Worm (Caenorhabditis elegans) whole organism, L3 larva: ENCODE measurements around the gene math-16.
"Not testable (repeated sequence)": the region's sequence is repeated elsewhere in the genome, so short reads cannot be mapped to it uniquely, and the experiment has no call there.

Source experiments
- R02D3.7 ChIP-seq: fragments of 150-350 bp; optimal IDR thresholded peaks from 2 replicates; lab custom pipeline; 2014; ENCODE audit warnings: missing biosample characterization, missing genetic modification characterization
- aly-2 ChIP-seq: fragments of 150-350 bp; optimal IDR thresholded peaks from 2 replicates; lab custom pipeline; 2014; ENCODE audit warnings: missing biosample characterization, missing genetic modification characterization
- ama-1 ChIP-seq: fragments of 150-350 bp; optimal IDR thresholded peaks from 2 replicates; lab custom pipeline; 2018
- ceh-9 ChIP-seq: sonication (generic microtip); optimal IDR thresholded peaks from 2 replicates; lab custom pipeline; 2018; ENCODE audit warnings: missing biosample characterization, missing genetic modification characterization
- daf-12 ChIP-seq: fragments of 150-350 bp; optimal IDR thresholded peaks from 2 replicates; lab custom pipeline; 2014; ENCODE audit warnings: missing biosample characterization, missing genetic modification reagents, missing genetic modification characterization
- egl-27 ChIP-seq: sonication (generic microtip); optimal IDR thresholded peaks from 4 replicates; lab custom pipeline; 2017; ENCODE audit warnings: missing biosample characterization, missing genetic modification reagents, missing genetic modification characterization
- elt-1 ChIP-seq: fragments of 150-350 bp; optimal IDR thresholded peaks from 2 replicates; lab custom pipeline; 2014; ENCODE audit warnings: missing biosample characterization, missing genetic modification characterization
- elt-2 ChIP-seq: sonication (generic microtip); optimal IDR thresholded peaks from 2 replicates; lab custom pipeline; 2016; ENCODE audit warnings: missing genetic modification reagents, mild to moderate bottlenecking, missing genetic modification characterization, missing compliant biosample characterization
- elt-3 ChIP-seq, 3 experiments: fragments of 150-350 bp in 1 of 3; sonication (generic microtip) in 2 of 3; optimal IDR thresholded peaks; 2 replicates in 2 of 3; 4 replicates in 1 of 3; lab custom pipeline; 2014 to 2017; ENCODE audit warnings: missing biosample characterization in 3 of 3, missing genetic modification characterization in 3 of 3
- eor-1 ChIP-seq, 2 experiments: fragments of 150-350 bp; optimal IDR thresholded peaks; 2 replicates each; lab custom pipeline; 2014 to 2018; ENCODE audit warnings: missing biosample characterization in 2 of 2, missing genetic modification characterization in 2 of 2
- fkh-10 ChIP-seq: sonication (generic microtip); optimal IDR thresholded peaks from 2 replicates; lab custom pipeline; 2017; ENCODE audit warnings: missing biosample characterization, missing genetic modification reagents, missing genetic modification characterization
- lin-39 ChIP-seq: fragments of 150-350 bp; optimal IDR thresholded peaks from 2 replicates; lab custom pipeline; 2018; ENCODE audit warnings: missing biosample characterization, missing genetic modification reagents, missing genetic modification characterization
- lsy-12 ChIP-seq: sonication (generic microtip); optimal IDR thresholded peaks from 2 replicates; lab custom pipeline; 2016; ENCODE audit warnings: mild to moderate bottlenecking, missing genetic modification characterization, missing compliant biosample characterization
- nfya-1 ChIP-seq: sonication (generic microtip); optimal IDR thresholded peaks from 2 replicates; lab custom pipeline; 2017; ENCODE audit warnings: missing genetic modification characterization, mild to moderate bottlenecking, missing compliant biosample characterization, antibody characterized with exemption, moderate library complexity; ENCODE audit not compliant: insufficient read depth
- nhr-11 ChIP-seq: fragments of 150-350 bp; optimal IDR thresholded peaks from 2 replicates; lab custom pipeline; 2014; ENCODE audit warnings: missing biosample characterization, missing genetic modification characterization
- nhr-12 ChIP-seq: fragments of 150-350 bp; optimal IDR thresholded peaks from 2 replicates; lab custom pipeline; 2014; ENCODE audit warnings: missing biosample characterization, missing genetic modification characterization
- nhr-23 ChIP-seq: fragments of 150-350 bp; optimal IDR thresholded peaks from 2 replicates; lab custom pipeline; 2014; ENCODE audit warnings: missing biosample characterization, missing genetic modification reagents, missing genetic modification characterization
- nhr-25 ChIP-seq: sonication (generic microtip); optimal IDR thresholded peaks from 2 replicates; lab custom pipeline; 2017; ENCODE audit warnings: missing biosample characterization, missing genetic modification characterization
- nhr-28 ChIP-seq: fragments of 150-350 bp; optimal IDR thresholded peaks from 2 replicates; lab custom pipeline; 2014; ENCODE audit warnings: missing biosample characterization, missing genetic modification characterization
- nhr-76 ChIP-seq: fragments of 150-350 bp; sonication (generic microtip); optimal IDR thresholded peaks from 5 replicates; lab custom pipeline; 2014; ENCODE audit warnings: missing biosample characterization, missing genetic modification characterization
- nhr-77 ChIP-seq: fragments of 150-350 bp; optimal IDR thresholded peaks from 2 replicates; lab custom pipeline; 2014; ENCODE audit warnings: missing biosample characterization, missing genetic modification characterization
- pha-4 ChIP-seq: fragments of 150-350 bp; optimal IDR thresholded peaks from 2 replicates; lab custom pipeline; 2014; ENCODE audit warnings: missing biosample characterization, missing genetic modification reagents, missing genetic modification characterization
- pqm-1 ChIP-seq: fragments of 150-350 bp; optimal IDR thresholded peaks from 2 replicates; lab custom pipeline; 2017; ENCODE audit warnings: missing biosample characterization, missing genetic modification characterization, inconsistent platforms
- sea-2 ChIP-seq: fragments of 150-350 bp; sonication (generic microtip); optimal IDR thresholded peaks from 4 replicates; lab custom pipeline; 2014; ENCODE audit warnings: missing biosample characterization, missing genetic modification reagents, missing genetic modification characterization
- unc-39 ChIP-seq: sonication (generic microtip); optimal IDR thresholded peaks from 4 replicates; lab custom pipeline; 2017; ENCODE audit warnings: missing biosample characterization, missing genetic modification characterization
- unc-62 ChIP-seq: fragments of 150-350 bp; sonication (generic microtip); optimal IDR thresholded peaks from 4 replicates; lab custom pipeline; 2014; ENCODE audit warnings: missing biosample characterization, missing genetic modification reagents, missing genetic modification characterization
- zag-1 ChIP-seq: fragments of 150-350 bp; optimal IDR thresholded peaks from 2 replicates; lab custom pipeline; 2014; ENCODE audit warnings: missing biosample characterization, missing genetic modification characterization
- ztf-11 ChIP-seq: fragments of 150-350 bp; optimal IDR thresholded peaks from 2 replicates; lab custom pipeline; 2014; ENCODE audit warnings: missing biosample characterization, missing genetic modification characterization

Gene math-16

ce11 chrII:1869120-1869519 is 9.4 kb downstream of the math-16 start, which contains the start of gene math-14:
Gene math-14 (plus strand): TSS chrII:1869420.
- peak; percentile 29 for TF ChIP-seq elt-2 (tag; lab: Kevin White, UChicago)
- TF ChIP-seq sea-2 (GFP tag; lab: Kevin White, UChicago) = no peak

DNA sequence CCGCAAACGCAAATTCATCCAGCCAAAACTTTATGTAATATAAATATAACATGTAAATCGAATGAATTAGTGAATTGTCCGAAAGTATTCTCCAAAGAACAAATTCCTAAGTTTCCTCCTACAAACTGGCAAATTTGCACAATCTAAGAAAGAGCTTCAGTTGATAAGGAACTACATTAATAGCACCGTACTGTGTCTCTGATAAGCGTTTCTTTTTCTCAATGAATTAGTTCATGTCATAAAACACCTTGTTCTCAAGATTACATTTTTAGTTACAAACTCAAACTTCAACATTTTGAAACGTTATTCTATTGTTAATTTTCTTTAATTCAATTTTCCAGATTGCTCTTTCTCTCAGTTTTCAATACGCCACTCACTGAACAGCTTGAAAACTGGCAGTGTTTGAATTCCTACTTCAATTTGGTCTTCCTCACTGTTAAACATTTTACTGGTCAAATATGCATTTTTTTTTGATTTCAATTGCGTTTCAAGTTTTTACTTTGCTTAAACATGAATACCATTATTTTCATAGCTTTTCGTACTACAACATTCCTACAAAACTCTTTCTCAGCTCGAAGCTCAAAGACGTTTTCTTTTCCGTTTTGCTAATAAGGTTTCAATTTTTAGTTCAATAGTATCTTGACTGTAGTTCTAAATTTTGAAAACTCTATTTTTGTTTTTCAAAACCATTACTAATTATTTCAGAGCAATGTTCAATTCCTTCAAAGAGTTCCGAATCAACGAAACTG is 12.7 kb downstream of the math-16 start, which contains the start of gene math-15:
math-15 (plus strand) TSS at position 699 of the 749 bp plus-strand sequence.
- TF ChIP-seq nhr-23 = no peak
- TF ChIP-seq nhr-25 (tag; lab: Kevin White, UChicago) = no peak
- TF ChIP-seq fkh-10 (GFP tag; lab: Kevin White, UChicago) = no peak
- TF ChIP-seq unc-39 (tag; lab: Kevin White, UChicago) = no peak
- TF ChIP-seq eor-1 (tag; optimal IDR thresholded peaks at IDR 0.05; lab: Kevin White, UChicago) = no peak
- TF ChIP-seq pqm-1 (tag; lab: Kevin White, UChicago) = peak; percentile 11
- TF ChIP-seq elt-2 (tag; lab: Kevin White, UChicago) = peak; percentile 67
- TF ChIP-seq elt-1 (tag; lab: Kevin White, UChicago) = no peak

DNA sequence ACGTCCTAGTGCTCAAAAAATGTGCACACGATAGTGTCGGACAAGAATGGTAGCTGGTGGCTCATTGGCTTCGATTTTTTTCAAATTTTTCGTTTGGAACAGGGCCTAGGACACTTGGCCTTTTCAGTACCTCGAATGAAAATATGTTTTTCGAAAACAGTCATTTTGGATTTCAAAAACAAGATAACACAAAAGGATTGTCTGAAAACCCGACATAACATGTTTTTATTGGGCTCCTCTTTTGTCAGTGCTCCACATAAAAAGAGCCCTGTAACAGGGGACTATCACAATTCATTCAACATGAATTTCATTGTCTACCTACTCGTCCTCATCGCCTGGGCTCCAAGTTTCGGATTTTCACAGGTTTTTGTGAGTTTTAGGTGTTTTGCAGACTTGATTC is 14.3 kb downstream of the math-16 start, which contains the start of gene C16C4.17:
C16C4.17 (plus strand) TSS at position 301 of the 400 bp plus-strand sequence.
- TF ChIP-seq fkh-10 (GFP tag; lab: Kevin White, UChicago) = no peak
- TF ChIP-seq nhr-76 (tag; lab: Kevin White, UChicago) = no peak
- TF ChIP-seq ceh-9 (tag; lab: Kevin White, UChicago) = no peak
- no peak for TF ChIP-seq aly-2 (tag; lab: Kevin White, UChicago)

DNA sequence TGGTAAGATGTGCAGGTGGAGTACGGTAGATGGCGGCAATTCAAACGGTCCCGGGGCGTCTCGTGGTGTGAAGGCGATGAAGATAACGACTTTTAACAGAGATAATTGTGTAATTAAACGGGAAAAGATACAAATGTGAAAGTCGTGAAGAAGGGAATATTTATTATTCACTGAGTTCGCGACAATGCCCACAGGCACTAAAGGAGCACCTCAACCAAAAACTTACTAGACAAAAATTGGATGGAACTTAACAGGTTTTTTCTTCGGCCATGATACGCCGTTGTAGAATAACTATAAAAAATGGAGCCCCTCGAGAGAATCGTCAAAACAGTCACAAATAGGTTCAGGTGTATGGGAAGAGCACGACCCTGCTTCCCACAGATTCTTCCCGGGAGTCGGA is 16.2 kb downstream of the math-16 start, which contains the start of gene fbxb-98:
fbxb-98 (plus strand) TSS at position 301 of the 400 bp plus-strand sequence.
- not testable (repeated sequence) for TF ChIP-seq elt-3 (tag; optimal IDR thresholded peaks at IDR 0.05; lab: Kevin White, UChicago); aly-2 (tag; lab: Kevin White, UChicago); egl-27 (tag; lab: Kevin White, UChicago)

DNA sequence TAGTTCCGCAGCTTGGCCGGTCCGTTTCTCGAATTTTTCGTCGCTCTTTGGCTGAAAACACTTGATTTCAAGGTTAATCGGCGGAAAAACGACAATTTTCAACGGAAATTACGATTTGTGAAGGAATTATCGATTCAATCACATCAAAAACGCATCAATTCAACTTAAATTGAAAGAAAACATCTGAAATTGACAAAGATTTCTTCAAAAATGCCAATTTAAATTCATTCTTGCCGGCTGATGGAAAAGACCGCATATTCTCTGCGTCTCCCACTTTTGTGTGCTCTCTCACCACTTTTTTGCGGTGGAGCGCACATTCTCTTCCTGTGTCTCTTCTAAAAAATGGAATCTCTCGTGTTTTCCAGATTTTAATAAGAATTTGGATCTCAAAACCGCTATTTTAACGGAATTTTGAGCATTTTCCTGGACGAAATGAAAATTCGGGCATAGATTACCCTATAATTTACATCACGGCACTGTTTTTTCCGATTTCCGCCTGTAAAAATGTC is 17.2 kb downstream of the math-16 start, which contains the start of gene C16C4.18:
C16C4.18 (minus strand) TSS at position 51 of the 509 bp plus-strand sequence.
- not testable (repeated sequence) for TF ChIP-seq lin-39 (tag; lab: Kevin White, UChicago); lsy-12; unc-62 (GFP tag; lab: Kevin White, UChicago)

ce11 chrII:1854094-1854493 is 24.5 kb downstream of the math-16 start, which contains the start of gene fbxb-95:
Gene fbxb-95 (plus strand): TSS chrII:1854394.
- TF ChIP-seq nhr-12 (tag; lab: Kevin White, UChicago); aly-2 (tag; lab: Kevin White, UChicago); ama-1 (lab: Kevin White, UChicago): not testable (repeated sequence)
- TF ChIP-seq, all 47 proteins: peak for 0; not testable (repeated sequence) for 47

ce11 chrII:1852503-1852902 is 26.1 kb downstream of the math-16 start, which contains the start of gene C52E2.2:
Gene C52E2.2 (plus strand): TSS chrII:1852803.
- TF ChIP-seq nhr-76 (tag; lab: Kevin White, UChicago) = no peak
- no peak for TF ChIP-seq pha-4 (tag; lab: Kevin White, UChicago)
- TF ChIP-seq elt-1 (tag; lab: Kevin White, UChicago) = no peak
- no peak for TF ChIP-seq zag-1 (tag; lab: Kevin White, UChicago)
- no peak for TF ChIP-seq eor-1 (tag; optimal IDR thresholded peaks at IDR 0.05; lab: Kevin White, UChicago)
- no peak for TF ChIP-seq nhr-28 (tag; lab: Kevin White, UChicago)
- TF ChIP-seq daf-12 = no peak
- no peak for TF ChIP-seq nhr-23
- TF ChIP-seq R02D3.7 (tag; lab: Kevin White, UChicago) = no peak
- TF ChIP-seq nfya-1 = no peak
- TF ChIP-seq lsy-12 = no peak
- TF ChIP-seq ztf-11 (tag; lab: Kevin White, UChicago) = no peak
- no peak for TF ChIP-seq unc-39 (tag; lab: Kevin White, UChicago)
- no peak for TF ChIP-seq pqm-1 (tag; lab: Kevin White, UChicago)
- TF ChIP-seq elt-2 (tag; lab: Kevin White, UChicago) = no peak
- no peak for TF ChIP-seq nhr-12 (tag; lab: Kevin White, UChicago)
- TF ChIP-seq unc-62 (GFP tag; lab: Kevin White, UChicago) = no peak
- no peak for TF ChIP-seq nhr-77 (tag; lab: Kevin White, UChicago)
- no peak for TF ChIP-seq nhr-11 (tag; lab: Kevin White, UChicago)
- no peak for TF ChIP-seq nhr-25 (tag; lab: Kevin White, UChicago)
